Fruit fly (Drosophila melanogaster) whole organism, embryonic: ENCODE results near the gene amn.
A peak's percentile ranks its signal among the peaks of the same experiment; 100 is the strongest.

Experiments used
- CG11247 ChIP-seq: fragments of 200-800 bp; sonication (Bioruptor generic); IDR thresholded peaks from 2 replicates; pipeline ENCODE4 v1.3.6; 2022; ENCODE audit warnings: missing biosample characterization, missing genetic modification characterization
- CG30431 ChIP-seq: fragments of 200-800 bp; sonication (Bioruptor generic); optimal IDR thresholded peaks from 2 replicates; lab custom pipeline; 2017; ENCODE audit warnings: missing biosample characterization, missing genetic modification characterization
- CG32767 ChIP-seq: fragments of 200-800 bp; sonication (Bioruptor generic); IDR thresholded peaks from 2 replicates; pipeline ENCODE4 v1.3.6; 2022; ENCODE audit warnings: missing biosample characterization, missing genetic modification characterization
- Dp ChIP-seq: fragments of 200-800 bp; sonication (Bioruptor generic); optimal IDR thresholded peaks from 2 replicates; lab custom pipeline; 2018; ENCODE audit warnings: missing biosample characterization, mild to moderate bottlenecking, missing genetic modification characterization, moderate library complexity
- Nf-YA ChIP-seq: fragments of 200-800 bp; sonication (Bioruptor generic); IDR thresholded peaks from 2 replicates; pipeline ENCODE4 v1.3.6; 2022; ENCODE audit warnings: missing biosample characterization, missing genetic modification characterization
- TFAM ChIP-seq: fragments of 200-800 bp; sonication (Bioruptor generic); optimal IDR thresholded peaks from 2 replicates; lab custom pipeline; 2017; ENCODE audit warnings: missing biosample characterization, missing genetic modification characterization, inconsistent platforms
- amos ChIP-seq: fragments of 200-800 bp; sonication (Bioruptor generic); IDR thresholded peaks from 2 replicates; pipeline ENCODE4 v1.3.6; 2022; ENCODE audit warnings: missing biosample characterization, missing genetic modification characterization; ENCODE audit not compliant: partially characterized antibody
- dysf ChIP-seq: fragments of 200-800 bp; sonication (Bioruptor generic); IDR thresholded peaks from 3 replicates; pipeline ENCODE4 v1.3.6; 2022; ENCODE audit warnings: missing biosample characterization, missing genetic modification characterization
- gfzf ChIP-seq: fragments of 200-800 bp; sonication (Bioruptor generic); optimal IDR thresholded peaks from 2 replicates; lab custom pipeline; 2016; ENCODE audit warnings: missing biosample characterization, mild to moderate bottlenecking, missing genetic modification characterization, moderate library complexity
- shn ChIP-seq: fragments of 200-800 bp; sonication (Bioruptor generic); optimal IDR thresholded peaks from 3 replicates; lab custom pipeline; 2016; ENCODE audit warnings: missing biosample characterization, missing genetic modification characterization
- trh ChIP-seq: fragments of 200-800 bp; sonication (Bioruptor generic); optimal IDR thresholded peaks from 2 replicates; lab custom pipeline; 2016; ENCODE audit warnings: missing biosample characterization, missing genetic modification characterization
- wek ChIP-seq: fragments of 200-800 bp; sonication (Bioruptor generic); optimal IDR thresholded peaks from 3 replicates; lab custom pipeline; 2018; ENCODE audit warnings: missing biosample characterization, mild to moderate bottlenecking, missing genetic modification characterization, moderate library complexity

DNA sequence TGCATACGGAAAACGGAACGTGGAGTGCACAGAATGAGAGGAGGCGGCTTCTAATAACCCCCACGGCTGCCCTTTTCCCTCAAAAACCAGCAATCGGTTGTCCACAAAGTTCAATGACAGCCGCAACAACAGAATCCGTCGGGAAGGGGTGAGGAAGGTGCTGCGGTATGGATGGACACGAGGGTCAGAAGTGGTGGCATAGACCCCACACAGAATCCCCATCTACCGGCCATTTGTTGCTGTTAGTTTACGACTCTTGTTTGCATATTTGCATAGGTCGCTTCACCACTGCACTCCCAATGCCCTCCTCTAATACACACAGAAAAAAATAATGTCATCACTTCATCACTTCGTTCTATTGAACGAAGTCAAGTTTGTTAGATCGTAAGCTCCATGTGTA is 50.8 kb downstream of the amn start:
- no peak for TF ChIP-seq CG11247 (GFP tag; lab: Robert Waterston, UW)
- TF ChIP-seq Dp: no peak
- no peak for TF ChIP-seq TFAM (GFP tag; lab: Kevin White, UChicago)
- TF ChIP-seq amos (GFP tag; lab: Robert Waterston, UW): no peak
- TF ChIP-seq shn: no peak
- peak; percentile 19 for TF ChIP-seq wek
- TF ChIP-seq dysf: no peak
- no peak for TF ChIP-seq Nf-YA (GFP tag; lab: Robert Waterston, UW)
- TF ChIP-seq CG32767 (GFP tag; lab: Robert Waterston, UW): no peak
- TF ChIP-seq gfzf (GFP tag; lab: Kevin White, UChicago): no peak
- TF ChIP-seq CG30431 (GFP tag; lab: Kevin White, UChicago): no peak
- TF ChIP-seq trh (GFP tag; lab: Kevin White, UChicago): no peak
